Worm (Caenorhabditis elegans) whole organism, L4 larva: ENCODE data around the gene F46G11.2.

ENCODE experiments used
- F10B5.3 ChIP-seq: sonication (generic microtip); optimal IDR thresholded peaks from 2 replicates; lab custom pipeline; 2016; ENCODE audit warnings: mild to moderate bottlenecking, missing genetic modification characterization, missing compliant biosample characterization
- F37D6.2 ChIP-seq: sonication (generic microtip); optimal IDR thresholded peaks from 2 replicates; lab custom pipeline; 2016; ENCODE audit warnings: mild to moderate bottlenecking, missing genetic modification characterization, missing compliant biosample characterization
- T20F7.1 ChIP-seq: fragments of 200-800 bp; sonication (Bioruptor generic); optimal IDR thresholded peaks from 2 replicates; lab custom pipeline; 2018; ENCODE audit warnings: mild to moderate bottlenecking, missing genetic modification characterization, missing compliant biosample characterization
- T26A8.4 ChIP-seq: fragments of 200-800 bp; sonication (Bioruptor generic); IDR thresholded peaks from 2 replicates; pipeline ENCODE4 v1.3.6; 2022; ENCODE audit warnings: missing genetic modification characterization, missing compliant biosample characterization
- Y75B8A.6 ChIP-seq: fragments of 200-800 bp; sonication (Bioruptor generic); IDR thresholded peaks from 2 replicates; pipeline ENCODE4 v1.3.6; 2022; ENCODE audit warnings: missing genetic modification reagents, missing genetic modification characterization, missing compliant biosample characterization
- ZK546.5 ChIP-seq, 2 experiments: sonication (generic microtip); optimal IDR thresholded peaks; 2 replicates each; lab custom pipeline; 2017; ENCODE audit warnings: missing biosample characterization in 2 of 2, missing genetic modification characterization in 2 of 2
- aha-1 ChIP-seq: fragments of 150-350 bp; peaks from one replicate; lab custom pipeline; 2014; ENCODE audit warnings: missing biosample characterization, missing genetic modification characterization
- ceh-32 ChIP-seq: sonication (generic microtip); optimal IDR thresholded peaks from 2 replicates; lab custom pipeline; 2016; ENCODE audit warnings: mild to moderate bottlenecking, missing genetic modification characterization, missing compliant biosample characterization; ENCODE audit not compliant: poor library complexity
- ceh-62 ChIP-seq: sonication (generic microtip); optimal IDR thresholded peaks from 2 replicates; lab custom pipeline; 2017; ENCODE audit warnings: missing biosample characterization, missing genetic modification characterization
- ceh-82 ChIP-seq: sonication (generic microtip); optimal IDR thresholded peaks from 2 replicates; lab custom pipeline; 2017; ENCODE audit warnings: missing biosample characterization, missing genetic modification characterization
- daf-16 ChIP-seq, 3 experiments: sonication (generic microtip); optimal IDR thresholded peaks; 2 replicates each; lab custom pipeline; 2016 to 2017; ENCODE audit warnings: missing genetic modification characterization in 3 of 3, missing genetic modification reagents in 3 of 3, mild to moderate bottlenecking in 2 of 3, missing compliant biosample characterization in 2 of 3, missing biosample characterization in 1 of 3, moderate library complexity in 1 of 3
- daf-19 ChIP-seq: fragments of 200-800 bp; sonication (Bioruptor generic); conservative IDR thresholded peaks from 2 replicates; pipeline ENCODE4 v1.3.6; 2022; ENCODE audit warnings: missing genetic modification characterization, missing compliant biosample characterization
- dmd-6 ChIP-seq: fragments of 200-800 bp; sonication (Bioruptor generic); IDR thresholded peaks from 2 replicates; pipeline ENCODE4 v1.3.6; 2022; ENCODE audit warnings: missing genetic modification reagents, missing genetic modification characterization, missing compliant biosample characterization
- dmd-8 ChIP-seq: fragments of 200-800 bp; sonication (Bioruptor generic); IDR thresholded peaks from 2 replicates; pipeline ENCODE4 v1.3.6; 2022; ENCODE audit warnings: missing genetic modification characterization, missing compliant biosample characterization
- dpl-1 ChIP-seq: fragments of 150-350 bp; optimal IDR thresholded peaks from 2 replicates; lab custom pipeline; 2014; ENCODE audit warnings: missing biosample characterization, missing genetic modification reagents, missing genetic modification characterization
- dve-1 ChIP-seq: sonication (generic microtip); optimal IDR thresholded peaks from 2 replicates; lab custom pipeline; 2017; ENCODE audit warnings: antibody characterized with exemption, mild to moderate bottlenecking, missing genetic modification characterization, missing compliant biosample characterization; ENCODE audit not compliant: insufficient read depth
- egl-43 ChIP-seq: fragments of 200-800 bp; sonication (Bioruptor generic); IDR thresholded peaks from 2 replicates; pipeline ENCODE4 v1.3.6; 2022; ENCODE audit warnings: missing genetic modification reagents, missing genetic modification characterization, missing compliant biosample characterization
- hlh-11 ChIP-seq: fragments of 200-800 bp; sonication (Bioruptor generic); optimal IDR thresholded peaks from 2 replicates; lab custom pipeline; 2018; ENCODE audit warnings: mild to moderate bottlenecking, missing genetic modification characterization, missing compliant biosample characterization
- hlh-30 ChIP-seq: sonication (generic microtip); optimal IDR thresholded peaks from 2 replicates; lab custom pipeline; 2017; ENCODE audit warnings: antibody characterized with exemption, mild to moderate bottlenecking, missing genetic modification characterization, missing compliant biosample characterization; ENCODE audit not compliant: insufficient read depth
- hmg-1.1 ChIP-seq: fragments of 200-800 bp; sonication (Bioruptor generic); IDR thresholded peaks from 2 replicates; pipeline ENCODE4 v1.3.6; 2022; ENCODE audit warnings: missing genetic modification reagents, missing genetic modification characterization, missing compliant biosample characterization
- lin-13 ChIP-seq: fragments of 150-350 bp; optimal IDR thresholded peaks from 2 replicates; lab custom pipeline; 2014; ENCODE audit warnings: missing biosample characterization, missing genetic modification reagents, missing genetic modification characterization
- lin-15B ChIP-seq: fragments of 150-350 bp; sonication (generic microtip); optimal IDR thresholded peaks from 3 replicates; lab custom pipeline; 2014; ENCODE audit warnings: missing biosample characterization, missing genetic modification characterization
- lsy-2 ChIP-seq, 2 experiments: fragments of 150-350 bp in 1 of 2; sonication (generic microtip) in 1 of 2; optimal IDR thresholded peaks; 2 replicates each; lab custom pipeline; 2014 to 2017; ENCODE audit warnings: missing biosample characterization in 2 of 2, missing genetic modification characterization in 2 of 2
- madf-9 ChIP-seq: fragments of 200-800 bp; sonication (Bioruptor generic); conservative IDR thresholded peaks from 2 replicates; pipeline ENCODE4 v1.3.6; 2022; ENCODE audit warnings: missing genetic modification reagents, missing genetic modification characterization, missing compliant biosample characterization
- mep-1 ChIP-seq: fragments of 150-350 bp; sonication (generic microtip); optimal IDR thresholded peaks from 3 replicates; lab custom pipeline; 2014; ENCODE audit warnings: missing biosample characterization, missing genetic modification characterization
- mes-2 ChIP-seq: sonication (generic microtip); optimal IDR thresholded peaks from 2 replicates; lab custom pipeline; 2016; ENCODE audit warnings: missing genotype, mild to moderate bottlenecking, missing genetic modification characterization, missing compliant biosample characterization; ENCODE audit not compliant: poor library complexity, severe bottlenecking
- mxl-2 ChIP-seq: fragments of 200-800 bp; sonication (Bioruptor generic); conservative IDR thresholded peaks from 2 replicates; pipeline ENCODE4 v1.3.6; 2022; ENCODE audit warnings: missing genetic modification reagents, missing genetic modification characterization, missing compliant biosample characterization
- mxl-3 ChIP-seq: fragments of 200-800 bp; sonication (Bioruptor generic); optimal IDR thresholded peaks from 2 replicates; lab custom pipeline; 2018; ENCODE audit warnings: mild to moderate bottlenecking, missing genetic modification characterization, missing compliant biosample characterization
- nhr-102 ChIP-seq: sonication (generic microtip); optimal IDR thresholded peaks from 2 replicates; lab custom pipeline; 2016; ENCODE audit warnings: mild to moderate bottlenecking, missing genetic modification characterization, moderate library complexity, missing compliant biosample characterization
- nhr-11 ChIP-seq: fragments of 150-350 bp; optimal IDR thresholded peaks from 2 replicates; lab custom pipeline; 2014; ENCODE audit warnings: missing biosample characterization, missing genetic modification characterization
- nhr-28 ChIP-seq: fragments of 150-350 bp; optimal IDR thresholded peaks from 2 replicates; lab custom pipeline; 2014; ENCODE audit warnings: missing biosample characterization, missing genetic modification characterization
- nhr-42 ChIP-seq: fragments of 200-800 bp; sonication (Bioruptor generic); IDR thresholded peaks from 2 replicates; pipeline ENCODE4 v1.3.6; 2022; ENCODE audit warnings: missing genetic modification characterization, missing compliant biosample characterization
- nhr-6 ChIP-seq: fragments of 150-350 bp; optimal IDR thresholded peaks from 2 replicates; lab custom pipeline; 2014; ENCODE audit warnings: missing biosample characterization, missing genetic modification characterization
- nhr-77 ChIP-seq: fragments of 150-350 bp; optimal IDR thresholded peaks from 2 replicates; lab custom pipeline; 2014; ENCODE audit warnings: missing biosample characterization, missing genetic modification characterization
- pha-4 ChIP-seq, 2 experiments: fragments of 150-350 bp in 1 of 2; fragments of 200-800 bp in 1 of 2; sonication (Bioruptor generic) in 1 of 2; IDR thresholded peaks in 1 of 2; optimal IDR thresholded peaks in 1 of 2; 2 replicates each; pipeline versions ENCODE4 v1.3.6 to Lab custom; 2014 to 2022; ENCODE audit warnings: missing genetic modification characterization in 2 of 2, missing genetic modification reagents in 2 of 2, missing biosample characterization in 1 of 2, missing compliant biosample characterization in 1 of 2
- php-3 ChIP-seq: fragments of 200-800 bp; sonication (Bioruptor generic); IDR thresholded peaks from 2 replicates; pipeline ENCODE4 v1.3.6; 2022; ENCODE audit warnings: missing genetic modification reagents, missing genetic modification characterization, missing compliant biosample characterization
- pqm-1 ChIP-seq: sonication (generic microtip); optimal IDR thresholded peaks from 2 replicates; lab custom pipeline; 2017; ENCODE audit warnings: missing biosample characterization, missing genetic modification characterization
- rbr-2 ChIP-seq: sonication (generic microtip); optimal IDR thresholded peaks from 2 replicates; lab custom pipeline; 2016; ENCODE audit warnings: missing genotype, missing genetic modification characterization, missing compliant biosample characterization
- snpc-1.2 ChIP-seq: fragments of 200-800 bp; sonication (Bioruptor generic); IDR thresholded peaks from 2 replicates; pipeline ENCODE4 v1.3.6; 2022; ENCODE audit warnings: missing genetic modification reagents, missing genetic modification characterization, missing compliant biosample characterization
- spr-1 ChIP-seq: sonication (generic microtip); optimal IDR thresholded peaks from 2 replicates; lab custom pipeline; 2016; ENCODE audit warnings: mild to moderate bottlenecking, missing genetic modification characterization, missing compliant biosample characterization
- tag-97 ChIP-seq: fragments of 200-800 bp; sonication (Bioruptor generic); IDR thresholded peaks from 2 replicates; pipeline ENCODE4 v1.3.6; 2022; ENCODE audit warnings: missing genetic modification characterization, missing compliant biosample characterization
- unc-130 ChIP-seq: sonication (generic microtip); optimal IDR thresholded peaks from 2 replicates; lab custom pipeline; 2016; ENCODE audit warnings: missing genetic modification reagents, missing genetic modification characterization, missing compliant biosample characterization
- unc-62 ChIP-seq, 3 experiments: fragments of 150-350 bp in 1 of 3; sonication (generic microtip); optimal IDR thresholded peaks in 2 of 3; peaks in 1 of 3; 1 replicate in 1 of 3; 2 replicates in 2 of 3; lab custom pipeline; 2014 to 2017; ENCODE audit warnings: missing biosample characterization in 3 of 3, missing genetic modification characterization in 3 of 3, missing genetic modification reagents in 3 of 3, missing genotype in 1 of 3
- ztf-7 ChIP-seq: fragments of 150-350 bp; optimal IDR thresholded peaks from 2 replicates; lab custom pipeline; 2014; ENCODE audit warnings: missing biosample characterization, missing genetic modification characterization

Gene F46G11.2

DNA sequence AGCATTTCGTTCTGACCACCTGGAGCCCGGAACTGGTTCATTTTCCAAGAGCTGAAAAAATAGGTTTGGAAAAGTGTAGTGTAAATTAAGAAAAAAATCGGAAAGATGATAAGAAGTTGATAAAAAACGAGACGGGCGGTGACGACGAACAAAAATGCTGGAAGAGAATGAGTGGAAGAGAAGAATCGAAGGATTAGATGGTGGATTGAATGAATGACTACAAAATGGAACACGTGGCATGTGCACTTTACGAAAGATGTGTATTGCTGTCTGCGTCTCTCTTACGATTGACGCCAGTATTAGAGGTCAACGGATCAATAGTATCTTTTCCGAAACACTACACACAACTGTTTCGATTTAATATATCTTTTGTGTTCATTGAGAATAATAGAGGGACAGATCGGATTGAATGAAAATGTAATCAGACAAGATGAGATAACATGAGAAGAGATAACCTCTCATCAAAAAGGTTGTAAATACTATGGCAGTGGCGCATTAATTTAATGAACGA lies 7.2 kb upstream of the F46G11.2 start, which contains the start of gene sft-4 (continued):
- TF ChIP-seq nhr-102 (tag; lab: Kevin White, UChicago) (no peak), ceh-82 (tag; lab: Kevin White, UChicago) (no peak)

DNA sequence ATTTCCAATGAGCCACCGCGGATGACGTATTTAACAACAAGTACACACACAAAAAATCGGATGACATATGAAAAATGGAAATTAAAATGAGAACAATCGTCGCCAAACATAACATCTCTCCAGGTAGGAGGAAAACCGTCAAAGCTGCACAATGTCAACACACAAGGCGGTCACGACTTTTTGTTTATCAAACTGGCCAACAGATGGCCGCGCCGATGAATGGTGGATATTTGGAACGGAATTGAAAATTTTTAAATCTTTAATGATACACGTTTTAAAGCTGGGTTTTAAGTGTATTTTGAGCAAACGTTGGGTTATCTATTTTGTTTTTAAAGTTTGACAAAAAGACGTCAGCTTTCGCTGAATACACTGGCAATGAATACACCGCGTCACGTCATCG lies 6.7 kb upstream of the F46G11.2 start:
- TF ChIP-seq lsy-2 (tag; optimal IDR thresholded peaks at IDR 0.05; lab: Kevin White, UChicago) (no peak), rbr-2 (tag; lab: Kevin White, UChicago) (no peak), pha-4 (GFP tag; IDR thresholded peaks at IDR 0.05; lab: Robert Waterston, UW) (no peak), pha-4 (tag; optimal IDR thresholded peaks at IDR 0.05; lab: Kevin White, UChicago) (peak; percentile 31), tag-97 (GFP tag; lab: Robert Waterston, UW) (no peak), unc-130 (GFP tag; lab: Kevin White, UChicago) (no peak), aha-1 (tag; lab: Kevin White, UChicago) (peak; percentile 55)

DNA sequence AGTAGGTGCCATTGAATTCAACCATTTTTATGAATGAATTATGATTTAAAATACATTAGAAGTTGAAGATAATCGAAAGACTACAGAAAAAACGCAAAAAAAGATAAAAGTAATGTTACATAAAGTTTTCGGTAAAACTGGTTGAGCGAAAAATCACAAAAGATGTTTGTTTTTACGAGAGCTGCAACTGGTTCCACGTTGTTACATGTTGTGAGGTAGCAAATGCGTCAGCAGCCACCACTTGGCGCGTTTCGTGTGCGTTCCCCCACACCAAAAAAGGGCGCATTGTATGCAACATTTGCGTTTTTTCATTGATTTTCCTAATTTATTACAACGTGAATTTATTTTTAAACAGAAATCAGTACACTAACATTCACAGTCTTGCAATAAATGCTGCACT lies 5.8 kb upstream of the F46G11.2 start, which contains the start of gene gakh-1:
gakh-1 (plus strand) TSS at position 347 of the 400 bp plus-strand sequence.
- peak; percentile 20 for TF ChIP-seq F37D6.2 (tag; lab: Kevin White, UChicago)
- no peak for TF ChIP-seq ZK546.5 (tag; optimal IDR thresholded peaks at IDR 0.05; lab: Kevin White, UChicago)
- peak; percentile 57 for TF ChIP-seq dmd-6
- 0 out of 2 replicates have a peak, but pooled peaks have one; percentile 18 for TF ChIP-seq nhr-42 (GFP tag; lab: Robert Waterston, UW)
- TF ChIP-seq nhr-102 (tag; lab: Kevin White, UChicago): peak; percentile 54
- TF ChIP-seq ceh-62 (tag; lab: Kevin White, UChicago): no peak
- peak; percentile 31 for TF ChIP-seq nhr-28
- TF ChIP-seq unc-130 (GFP tag; lab: Kevin White, UChicago): no peak
- peak; percentile 45 for TF ChIP-seq F10B5.3 (tag; lab: Kevin White, UChicago)
- no peak for TF ChIP-seq lin-13 (GFP tag; lab: Kevin White, UChicago)
- no peak for TF ChIP-seq snpc-1.2 (GFP tag; lab: Robert Waterston, UW)
- TF ChIP-seq madf-9 (GFP tag; lab: Robert Waterston, UW): no peak
- TF ChIP-seq mxl-3: peak; percentile 62
- TF ChIP-seq tag-97 (GFP tag; lab: Robert Waterston, UW): no peak
- TF ChIP-seq Y75B8A.6 (GFP tag; lab: Robert Waterston, UW): no peak
- peak; percentile 63 for TF ChIP-seq hlh-30 (tag; lab: Kevin White, UChicago)
- TF ChIP-seq hmg-1.1 (GFP tag; lab: Robert Waterston, UW): peak; percentile 61
- peak; percentile 79 for TF ChIP-seq hlh-11 (tag; lab: Kevin White, UChicago)
- peak; percentile 72 for TF ChIP-seq mes-2
- no peak for TF ChIP-seq dmd-8 (GFP tag; lab: Robert Waterston, UW)
- peak; percentile 56 for TF ChIP-seq mep-1 (tag; lab: Kevin White, UChicago)
- TF ChIP-seq spr-1 (tag; lab: Kevin White, UChicago): peak; percentile 25
- TF ChIP-seq unc-62 (GFP tag; optimal IDR thresholded peaks at IDR 0.05 in 1 of 2; lab: Kevin White, UChicago): peak in 1 of 2 experiments; percentile 30
- TF ChIP-seq unc-62 (tag; optimal IDR thresholded peaks at IDR 0.05; lab: Kevin White, UChicago): no peak
- peak; percentile 73 for TF ChIP-seq dve-1 (tag; lab: Kevin White, UChicago)
- TF ChIP-seq rbr-2 (tag; lab: Kevin White, UChicago): peak; percentile 67
- TF ChIP-seq egl-43 (GFP tag; lab: Robert Waterston, UW): no peak
- TF ChIP-seq T20F7.1 (GFP tag; lab: Kevin White, UChicago): peak; percentile 52
- no peak for TF ChIP-seq ceh-32 (tag; lab: Kevin White, UChicago)
- TF ChIP-seq dpl-1 (GFP tag; lab: Kevin White, UChicago): peak; percentile 59
- TF ChIP-seq pqm-1: no peak
- TF ChIP-seq T26A8.4: no peak
- no peak for TF ChIP-seq mxl-2
- peak; percentile 11 for TF ChIP-seq ztf-7
- TF ChIP-seq nhr-11 (tag; lab: Kevin White, UChicago): no peak
- TF ChIP-seq daf-16 (GFP tag; optimal IDR thresholded peaks at IDR 0.05; lab: Kevin White, UChicago): peak in 1 of 2 experiments; percentile 24
- peak; percentile 36 for TF ChIP-seq daf-16 (tag; optimal IDR thresholded peaks at IDR 0.05; lab: Kevin White, UChicago)
- no peak for TF ChIP-seq php-3 (GFP tag; lab: Robert Waterston, UW)
- TF ChIP-seq daf-19 (GFP tag; lab: Robert Waterston, UW): 0 out of 2 replicates have a peak, but pooled peaks have one; percentile 51
- no peak for TF ChIP-seq lin-15B (tag; lab: Kevin White, UChicago)
- peak; percentile 31 for TF ChIP-seq nhr-77 (tag; lab: Kevin White, UChicago)
- TF ChIP-seq lsy-2 (tag; optimal IDR thresholded peaks at IDR 0.05; lab: Kevin White, UChicago): peak in 1 of 2 experiments; percentile 65
- TF ChIP-seq nhr-6: peak; percentile 39
